Fruit fly (Drosophila melanogaster) whole organism, embryonic: ENCODE measurements around the gene nwk.

Experiments
- Ada2b ChIP-seq: fragments of 200-800 bp; sonication (Bioruptor generic); IDR thresholded peaks from 2 replicates; pipeline ENCODE4 v1.3.6; 2022; ENCODE audit warnings: missing biosample characterization, missing genetic modification characterization
- CG12236 ChIP-seq: fragments of 200-800 bp; sonication (Bioruptor generic); optimal IDR thresholded peaks from 2 replicates; lab custom pipeline; 2016; ENCODE audit warnings: missing biosample characterization, missing genetic modification characterization
- CG1233 ChIP-seq: fragments of 200-800 bp; sonication (Bioruptor generic); optimal IDR thresholded peaks from 4 replicates; lab custom pipeline; 2018; ENCODE audit warnings: missing biosample characterization, mild to moderate bottlenecking, missing genetic modification characterization
- CG12659 ChIP-seq: fragments of 200-800 bp; sonication (Bioruptor generic); optimal IDR thresholded peaks from 3 replicates; lab custom pipeline; 2017; ENCODE audit warnings: mild to moderate bottlenecking, missing biosample characterization, missing genetic modification reagents, missing genetic modification characterization
- CG14667 ChIP-seq: fragments of 200-800 bp; sonication (Bioruptor generic); IDR thresholded peaks from 2 replicates; pipeline ENCODE4 v1.3.6; 2022; ENCODE audit warnings: missing biosample characterization, missing genetic modification characterization
- CG15011 ChIP-seq: fragments of 200-800 bp; sonication (Bioruptor generic); optimal IDR thresholded peaks from 3 replicates; lab custom pipeline; 2018; ENCODE audit warnings: missing biosample characterization, mild to moderate bottlenecking, missing genetic modification characterization
- CG18262 ChIP-seq: fragments of 200-800 bp; optimal IDR thresholded peaks from 3 replicates; lab custom pipeline; 2019; ENCODE audit warnings: missing biosample characterization, mild to moderate bottlenecking, missing genetic modification characterization, moderate library complexity
- CG18476 ChIP-seq: fragments of 200-800 bp; sonication (Bioruptor generic); optimal IDR thresholded peaks from 2 replicates; lab custom pipeline; 2016; ENCODE audit warnings: missing biosample characterization, mild to moderate bottlenecking, missing genetic modification characterization
- CG31441 ChIP-seq: fragments of 200-800 bp; sonication (Bioruptor generic); IDR thresholded peaks from 2 replicates; pipeline ENCODE4 v1.3.6; 2022; ENCODE audit warnings: missing biosample characterization, missing genetic modification characterization
- CG3281 ChIP-seq: fragments of 200-800 bp; sonication (Bioruptor generic); optimal IDR thresholded peaks from 3 replicates; lab custom pipeline; 2017; ENCODE audit warnings: missing biosample characterization, mild to moderate bottlenecking, missing genetic modification characterization
- CG3726 ChIP-seq: fragments of 200-800 bp; sonication (Bioruptor generic); IDR thresholded peaks from 3 replicates; pipeline ENCODE4, ENCODE4 v1.3.6; 2022; ENCODE audit warnings: missing biosample characterization, missing genetic modification characterization
- CG4282 ChIP-seq: fragments of 200-800 bp; sonication (Bioruptor generic); optimal IDR thresholded peaks from 2 replicates; lab custom pipeline; 2016; ENCODE audit warnings: missing biosample characterization, missing genetic modification characterization
- CG5180 ChIP-seq: fragments of 200-800 bp; sonication (Bioruptor generic); optimal IDR thresholded peaks from 3 replicates; lab custom pipeline; 2017; ENCODE audit warnings: missing biosample characterization, missing genetic modification characterization, mild to moderate bottlenecking, moderate library complexity, missing genetic modification reagents
- CG5953 ChIP-seq: fragments of 200-800 bp; sonication (Bioruptor generic); IDR thresholded peaks from 2 replicates; pipeline ENCODE4 v1.3.6; 2022; ENCODE audit warnings: missing biosample characterization, missing genetic modification characterization
- CG6854 ChIP-seq: fragments of 200-800 bp; sonication (Bioruptor generic); optimal IDR thresholded peaks from 3 replicates; lab custom pipeline; 2017; ENCODE audit warnings: missing biosample characterization, mild to moderate bottlenecking, missing genetic modification characterization
- CG8924 ChIP-seq: fragments of 200-800 bp; optimal IDR thresholded peaks from 3 replicates; lab custom pipeline; 2019; ENCODE audit warnings: missing biosample characterization, mild to moderate bottlenecking, missing genetic modification characterization, moderate library complexity
- CG9727 ChIP-seq: fragments of 200-800 bp; sonication (Bioruptor generic); optimal IDR thresholded peaks from 3 replicates; lab custom pipeline; 2017; ENCODE audit warnings: missing biosample characterization, mild to moderate bottlenecking, missing genetic modification characterization
- D19A ChIP-seq: fragments of 200-800 bp; optimal IDR thresholded peaks from 3 replicates; lab custom pipeline; 2019; ENCODE audit warnings: missing biosample characterization, mild to moderate bottlenecking, missing genetic modification characterization, moderate library complexity
- Fer2 ChIP-seq: fragments of 200-800 bp; sonication (Bioruptor generic); optimal IDR thresholded peaks from 2 replicates; lab custom pipeline; 2018; ENCODE audit warnings: missing biosample characterization, mild to moderate bottlenecking, missing genetic modification characterization, moderate library complexity
- HLH54F ChIP-seq: fragments of 200-800 bp; sonication (Bioruptor generic); optimal IDR thresholded peaks from 3 replicates; lab custom pipeline; 2016; ENCODE audit warnings: missing biosample characterization, missing genetic modification characterization
- Hsf ChIP-seq: fragments of 200-800 bp; sonication (Bioruptor generic); optimal IDR thresholded peaks from 3 replicates; lab custom pipeline; 2016; ENCODE audit warnings: missing biosample characterization, missing genetic modification characterization
- MESR4 ChIP-seq: fragments of 200-800 bp; sonication (Bioruptor generic); optimal IDR thresholded peaks from 2 replicates; lab custom pipeline; 2018; ENCODE audit warnings: missing biosample characterization, mild to moderate bottlenecking, missing genetic modification characterization, moderate library complexity
- NC2β ChIP-seq: fragments of 200-800 bp; sonication (Bioruptor generic); optimal IDR thresholded peaks from 2 replicates; lab custom pipeline; 2016; ENCODE audit warnings: missing biosample characterization, missing genetic modification characterization
- Optix ChIP-seq: fragments of 200-800 bp; sonication (Bioruptor generic); IDR thresholded peaks from 3 replicates; pipeline ENCODE4 v1.3.6; 2022; ENCODE audit warnings: missing biosample characterization, missing genetic modification characterization
- Sry-β ChIP-seq: fragments of 200-800 bp; sonication (Bioruptor generic); optimal IDR thresholded peaks from 2 replicates; lab custom pipeline; 2018; ENCODE audit warnings: missing biosample characterization, mild to moderate bottlenecking, missing genetic modification characterization, moderate library complexity
- ab ChIP-seq: fragments of 200-800 bp; sonication (Bioruptor generic); optimal IDR thresholded peaks from 2 replicates; lab custom pipeline; 2016; ENCODE audit warnings: missing biosample characterization, missing genetic modification characterization
- abd-A ChIP-seq: fragments of 200-800 bp; sonication (Bioruptor generic); optimal IDR thresholded peaks from 3 replicates; lab custom pipeline; 2019; ENCODE audit warnings: missing biosample characterization, mild to moderate bottlenecking, missing genetic modification characterization, moderate library complexity
- chif ChIP-seq, 2 experiments: fragments of 200-800 bp; sonication (Bioruptor generic); optimal IDR thresholded peaks; 3 replicates each; lab custom pipeline; 2016; ENCODE audit warnings: missing biosample characterization in 2 of 2, missing genetic modification characterization in 2 of 2
- chinmo ChIP-seq: fragments of 200-800 bp; sonication (Bioruptor generic); IDR thresholded peaks from 4 replicates; pipeline ENCODE4 v1.3.6; 2022; ENCODE audit warnings: missing biosample characterization, missing genetic modification characterization; ENCODE audit not compliant: partially characterized antibody
- crp ChIP-seq, 2 experiments: fragments of 200-800 bp; sonication (Bioruptor generic); optimal IDR thresholded peaks; 2 replicates in 1 of 2; 3 replicates in 1 of 2; lab custom pipeline; 2017; ENCODE audit warnings: missing biosample characterization in 2 of 2, missing genetic modification characterization in 2 of 2, mild to moderate bottlenecking in 1 of 2, moderate library complexity in 1 of 2
- danr ChIP-seq: fragments of 200-800 bp; sonication (Bioruptor generic); IDR thresholded peaks from 2 replicates; pipeline ENCODE4 v1.3.6; 2022; ENCODE audit warnings: missing biosample characterization, missing genetic modification characterization
- fd102C ChIP-seq: fragments of 200-800 bp; sonication (Bioruptor generic); optimal IDR thresholded peaks from 2 replicates; lab custom pipeline; 2018; ENCODE audit warnings: missing biosample characterization, mild to moderate bottlenecking, missing genetic modification characterization, moderate library complexity
- gce ChIP-seq: fragments of 200-800 bp; sonication (Bioruptor generic); IDR thresholded peaks from 3 replicates; pipeline ENCODE4 v1.3.6; 2022; ENCODE audit warnings: missing biosample characterization, missing genetic modification characterization
- hb ChIP-seq: fragments of 200-800 bp; sonication (Bioruptor generic); IDR thresholded peaks from 3 replicates; pipeline ENCODE4 v1.3.6; 2022; ENCODE audit warnings: missing biosample characterization, missing genetic modification characterization; ENCODE audit not compliant: partially characterized antibody
- hkb ChIP-seq, 2 experiments: fragments of 200-800 bp in 1 of 2; fragments of >200 bp in 1 of 2; sonication (Bioruptor generic) in 1 of 2; IDR thresholded peaks in 1 of 2; optimal IDR thresholded peaks in 1 of 2; 2 replicates each; pipeline versions ENCODE4 v1.3.6 to Lab custom; 2017 to 2022; ENCODE audit warnings: missing biosample characterization in 1 of 2, missing genetic modification characterization in 1 of 2
- kni ChIP-seq: fragments of 200-800 bp; sonication (Bioruptor generic); optimal IDR thresholded peaks from 3 replicates; lab custom pipeline; 2017; ENCODE audit warnings: mild to moderate bottlenecking, missing biosample characterization, missing genetic modification reagents, missing genetic modification characterization
- lbe ChIP-seq: fragments of 200-800 bp; sonication (Bioruptor generic); optimal IDR thresholded peaks from 2 replicates; lab custom pipeline; 2016; ENCODE audit warnings: missing biosample characterization, mild to moderate bottlenecking, missing genetic modification characterization
- mirr ChIP-seq: fragments of 200-800 bp; sonication (Bioruptor generic); optimal IDR thresholded peaks from 3 replicates; lab custom pipeline; 2018; ENCODE audit warnings: missing biosample characterization, mild to moderate bottlenecking, missing genetic modification characterization
- pfk ChIP-seq: fragments of 200-800 bp; sonication (Bioruptor generic); optimal IDR thresholded peaks from 2 replicates; lab custom pipeline; 2018; ENCODE audit warnings: missing biosample characterization, mild to moderate bottlenecking, missing genetic modification characterization, moderate library complexity
- repo ChIP-seq: fragments of 200-800 bp; sonication (Bioruptor generic); optimal IDR thresholded peaks from 2 replicates; lab custom pipeline; 2016; ENCODE audit warnings: missing biosample characterization, missing genetic modification characterization
- ro ChIP-seq: fragments of 200-800 bp; sonication (Bioruptor generic); IDR thresholded peaks from 2 replicates; pipeline ENCODE4 v1.3.6; 2022; ENCODE audit warnings: missing biosample characterization, missing genetic modification characterization
- row ChIP-seq: fragments of 200-800 bp; sonication (Bioruptor generic); IDR thresholded peaks from 3 replicates; pipeline ENCODE4 v1.3.6; 2022; ENCODE audit warnings: missing biosample characterization, missing genetic modification characterization
- sens-2 ChIP-seq: fragments of 200-800 bp; sonication (Bioruptor generic); IDR thresholded peaks from 2 replicates; pipeline ENCODE4 v1.3.6; 2022; ENCODE audit warnings: missing biosample characterization, missing genetic modification characterization
- sug ChIP-seq: fragments of 200-800 bp; optimal IDR thresholded peaks from 2 replicates; lab custom pipeline; 2019; ENCODE audit warnings: missing biosample characterization, mild to moderate bottlenecking, missing genetic modification characterization, moderate library complexity
- ttk ChIP-seq: fragments of 200-800 bp; sonication (Bioruptor generic); IDR thresholded peaks from 2 replicates; pipeline ENCODE4 v2.1.2; 2022; ENCODE audit warnings: missing biosample characterization, missing genetic modification characterization
- unc-4 ChIP-seq: fragments of 200-800 bp; sonication (Bioruptor generic); IDR thresholded peaks from 2 replicates; pipeline ENCODE4 v1.3.6; 2022; ENCODE audit warnings: missing biosample characterization, missing genetic modification characterization; ENCODE audit not compliant: partially characterized antibody
- vvl ChIP-seq: fragments of 200-800 bp; sonication (Bioruptor generic); IDR thresholded peaks from 2 replicates; pipeline ENCODE4 v1.3.6; 2022; ENCODE audit warnings: missing biosample characterization, missing genetic modification characterization
- z ChIP-seq: fragments of 200-800 bp; sonication (Bioruptor generic); IDR thresholded peaks from 3 replicates; pipeline ENCODE4 v1.3.6; 2022; ENCODE audit warnings: missing biosample characterization, missing genetic modification characterization

Gene nwk

dm6 chr3L:9127690-9128458 is 9.8 kb upstream of the nwk start (continued):
- TF ChIP-seq CG8924 (tag; lab: Kevin White, UChicago) = peak; percentile 48
- TF ChIP-seq Fer2 = peak; percentile 22
- no peak for TF ChIP-seq ttk (GFP tag; lab: Robert Waterston, UW)
- TF ChIP-seq CG5180 (GFP tag; lab: Kevin White, UChicago) = peak; percentile 34
- TF ChIP-seq hb (GFP tag; lab: Robert Waterston, UW) = no peak
- TF ChIP-seq ab = no peak
- 0 out of 3 replicates have a peak, but pooled peaks have one; percentile 41 for TF ChIP-seq CG3726 (GFP tag; lab: Robert Waterston, UW)
- no peak for TF ChIP-seq pfk
- TF ChIP-seq chinmo (GFP tag; lab: Robert Waterston, UW) = peak; percentile 62; the same call in 1 of the 4 replicates
- TF ChIP-seq fd102C (GFP tag; lab: Kevin White, UChicago) = no peak
- no peak for TF ChIP-seq CG14667 (GFP tag; lab: Robert Waterston, UW)
- TF ChIP-seq CG18476 (GFP tag; lab: Kevin White, UChicago) = peak; percentile 5
- no peak for TF ChIP-seq Sry-β (GFP tag; lab: Kevin White, UChicago)
- no peak for TF ChIP-seq sug (tag; lab: Kevin White, UChicago)
- peak; percentile 48 for TF ChIP-seq Hsf (GFP tag; lab: Kevin White, UChicago)
- no peak for TF ChIP-seq CG6854 (GFP tag; lab: Kevin White, UChicago)
- TF ChIP-seq CG18262 (tag; lab: Kevin White, UChicago) = peak; percentile 68
- no peak for TF ChIP-seq gce (GFP tag; lab: Robert Waterston, UW)
- no peak for TF ChIP-seq mirr (GFP tag; lab: Kevin White, UChicago)
- TF ChIP-seq sens-2 (GFP tag; lab: Robert Waterston, UW) = no peak
- TF ChIP-seq HLH54F = peak; percentile 65
- TF ChIP-seq z (GFP tag; lab: Robert Waterston, UW) = no peak; the same call in 2 of the 3 replicates
- TF ChIP-seq Optix (GFP tag; lab: Robert Waterston, UW) = no peak
- no peak for TF ChIP-seq ro
- TF ChIP-seq CG12659 (GFP tag; lab: Kevin White, UChicago) = peak; percentile 46
- no peak for TF ChIP-seq abd-A (tag; lab: Kevin White, UChicago)
- peak; percentile 46; the same call in 1 of the 2 replicates for TF ChIP-seq CG31441 (GFP tag; lab: Robert Waterston, UW)
- TF ChIP-seq hkb (optimal IDR thresholded peaks at IDR 0.05; lab: Kevin White, UChicago) = no peak
- 0 out of 2 replicates have a peak, but pooled peaks have one; percentile 21 for TF ChIP-seq hkb (GFP tag; IDR thresholded peaks at IDR 0.05; lab: Robert Waterston, UW)
- TF ChIP-seq CG3281 (GFP tag; lab: Kevin White, UChicago) = peak; percentile 69
- no peak for TF ChIP-seq CG4282
- no peak for TF ChIP-seq unc-4
- TF ChIP-seq NC2β = peak; percentile 46
- TF ChIP-seq row (GFP tag; lab: Robert Waterston, UW) = peak; percentile 62
- no peak for TF ChIP-seq MESR4 (GFP tag; lab: Kevin White, UChicago)
- peak; percentile 37 for TF ChIP-seq CG1233 (GFP tag; lab: Kevin White, UChicago)
- TF ChIP-seq chif (GFP tag; optimal IDR thresholded peaks at IDR 0.05; lab: Kevin White, UChicago) = peak; percentile 40 to 48
- no peak; the same call in 1 of the 2 replicates for TF ChIP-seq vvl
- TF ChIP-seq lbe (GFP tag; lab: Kevin White, UChicago) = no peak
- peak; percentile 63 for TF ChIP-seq Ada2b
- TF ChIP-seq repo (GFP tag; lab: Kevin White, UChicago) = peak; percentile 45
- no peak for TF ChIP-seq kni (GFP tag; lab: Kevin White, UChicago)
- TF ChIP-seq D19A (tag; lab: Kevin White, UChicago) = peak; percentile 50
- TF ChIP-seq CG12236 (GFP tag; lab: Kevin White, UChicago) = peak; percentile 4
- no peak for TF ChIP-seq crp (GFP tag; optimal IDR thresholded peaks at IDR 0.05; lab: Kevin White, UChicago)
- no peak for TF ChIP-seq CG5953 (GFP tag; lab: Robert Waterston, UW)
- TF ChIP-seq CG9727 (GFP tag; lab: Kevin White, UChicago) = peak; percentile 63
- no peak for TF ChIP-seq CG15011 (GFP tag; lab: Kevin White, UChicago)
- no peak for TF ChIP-seq danr (GFP tag; lab: Robert Waterston, UW)
